Worm (Caenorhabditis elegans): ENCODE results near the gene C25A8.2.

- no peak for TF ChIP-seq dao-5 (tag; optimal IDR thresholded peaks at IDR 0.05)
- TF ChIP-seq him-1 (tag; optimal IDR thresholded peaks at IDR 0.05): no peak
- no peak for TF ChIP-seq W03F9.2 (tag; optimal IDR thresholded peaks at IDR 0.05)
These were observed 2.1 kb downstream of the C25A8.2 start, which contains the start of gene trxr-1 for ce11 chrIV:7011728-7012127.

Measured in whole organism, L4/young adult.